Worm (Caenorhabditis elegans): Measurements from ENCODE around the gene C11G10.1.

- TF ChIP-seq pqm-1 (tag; optimal IDR thresholded peaks at IDR 0.05) (no peak), lin-39 (tag; optimal IDR thresholded peaks at IDR 0.05) (no peak), aly-2 (tag; optimal IDR thresholded peaks at IDR 0.05) (no peak), lin-15B (tag; optimal IDR thresholded peaks at IDR 0.05) (no peak), nhr-28 (tag; optimal IDR thresholded peaks at IDR 0.05) (no peak)
These were observed 16.7 kb upstream of the C11G10.1 start for ce11 chrX:15175211-15175610.
